Fruit fly (Drosophila melanogaster): ENCODE data around the gene Ccdc85.

The Ccdc85 gene

dm6 chr2L:2976829-2977228, 22.3 kb upstream of the Ccdc85 start, which contains the start of the genes CG9641 and CG3165 (continued):
- TF ChIP-seq ERR (GFP tag; optimal IDR thresholded peaks at IDR 0.05) (peak; percentile 85), CG13123 (GFP tag; optimal IDR thresholded peaks at IDR 0.05) (peak; percentile 78), ase (GFP tag; IDR thresholded peaks at IDR 0.05) (peak; percentile 69), CG1603 (tag; optimal IDR thresholded peaks at IDR 0.05) (peak; percentile 72), CG12659 (GFP tag; optimal IDR thresholded peaks at IDR 0.05) (peak; percentile 89), fd3F (GFP tag; optimal IDR thresholded peaks at IDR 0.05) (peak; percentile 69), Camta (GFP tag; optimal IDR thresholded peaks at IDR 0.05) (peak; percentile 86), Xrp1 (GFP tag; IDR thresholded peaks at IDR 0.05) (peak; percentile 92), CG13296 (GFP tag; optimal IDR thresholded peaks at IDR 0.05) (no peak), ssp (GFP tag; IDR thresholded peaks at IDR 0.05) (peak; percentile 76), CG6765 (GFP tag; optimal IDR thresholded peaks at IDR 0.05) (peak; percentile 47), CkIIα-i1 (GFP tag; IDR thresholded peaks at IDR 0.05) (no peak), ac (GFP tag; optimal IDR thresholded peaks at IDR 0.05) (no peak), emc (GFP tag; optimal IDR thresholded peaks at IDR 0.05) (peak; percentile 74), ems (GFP tag; optimal IDR thresholded peaks at IDR 0.05) (peak; percentile 90), Sox102F (GFP tag; optimal IDR thresholded peaks at IDR 0.05) (no peak), Eip74EF (GFP tag; optimal IDR thresholded peaks at IDR 0.05) (no peak), az2 (GFP tag; optimal IDR thresholded peaks at IDR 0.05) (peak; percentile 89), croc (GFP tag; conservative IDR thresholded peaks at IDR 0.05) (peak; percentile 76), CG1832 (GFP tag; optimal IDR thresholded peaks at IDR 0.05) (no peak), CG30020 (tag; optimal IDR thresholded peaks at IDR 0.05) (peak; percentile 79), Lpt (GFP tag; optimal IDR thresholded peaks at IDR 0.05) (no peak), dm (GFP tag; optimal IDR thresholded peaks at IDR 0.05) (peak; percentile 77), CG14050 (GFP tag; IDR thresholded peaks at IDR 0.05) (peak; percentile 46; the same call in 1 of the 3 replicates), pan (optimal IDR thresholded peaks at IDR 0.05) (no peak), pan (GFP tag; optimal IDR thresholded peaks at IDR 0.05 in 1 of 2, IDR thresholded peaks at IDR 0.05 in 1 of 2) (peak in 1 of 2 experiments; percentile 79), odd (GFP tag; optimal IDR thresholded peaks at IDR 0.05) (no peak), HLH54F (GFP tag; optimal IDR thresholded peaks at IDR 0.05) (peak; percentile 93), yki (optimal IDR thresholded peaks at IDR 0.05) (no peak), cwo (GFP tag; optimal IDR thresholded peaks at IDR 0.05) (peak; percentile 73), CG2129 (GFP tag; IDR thresholded peaks at IDR 0.05; ENCODE audit: partially characterized antibody) (peak; percentile 91), shn (GFP tag; optimal IDR thresholded peaks at IDR 0.05) (peak; percentile 86), Oli (tag; optimal IDR thresholded peaks at IDR 0.05) (peak; percentile 75), CG6272 (GFP tag; IDR thresholded peaks at IDR 0.05) (peak; percentile 85), so (GFP tag; IDR thresholded peaks at IDR 0.05) (peak; percentile 56; the same call in 1 of the 3 replicates), CG13894 (tag; optimal IDR thresholded peaks at IDR 0.05) (peak; percentile 86), Ada2b (GFP tag; IDR thresholded peaks at IDR 0.05) (peak; percentile 72), TFAM (GFP tag; optimal IDR thresholded peaks at IDR 0.05) (no peak), Awh (GFP tag; IDR thresholded peaks at IDR 0.05) (peak; percentile 64; the same call in 1 of the 2 replicates), CG17912 (GFP tag; optimal IDR thresholded peaks at IDR 0.05) (no peak), CG7372 (GFP tag; IDR thresholded peaks at IDR 0.05) (peak; percentile 67), z (GFP tag; IDR thresholded peaks at IDR 0.05) (no peak), CG15601 (tag; optimal IDR thresholded peaks at IDR 0.05) (no peak), Sry-δ (GFP tag; optimal IDR thresholded peaks at IDR 0.05) (peak; percentile 98), Atf3 (GFP tag; optimal IDR thresholded peaks at IDR 0.05) (peak; percentile 80), Hr39 (optimal IDR thresholded peaks at IDR 0.05) (no peak), CG12391 (tag; optimal IDR thresholded peaks at IDR 0.05) (peak; percentile 87), btn (GFP tag; optimal IDR thresholded peaks at IDR 0.05) (peak; percentile 67), ftz-f1 (GFP tag; optimal IDR thresholded peaks at IDR 0.05) (peak; percentile 99), CG1233 (GFP tag; optimal IDR thresholded peaks at IDR 0.05) (peak; percentile 65), dpn (GFP tag; optimal IDR thresholded peaks at IDR 0.05) (peak; percentile 92), pita (GFP tag; optimal IDR thresholded peaks at IDR 0.05) (no peak)

All from whole organism, embryonic.